Fruit fly (Drosophila melanogaster) whole organism: Measurements from ENCODE around the gene CG8939.

Source experiments
- EcR ChIP-seq, 2 experiments: fragments of >200 bp; optimal IDR thresholded peaks; 2 replicates each; lab custom pipeline; 2017; ENCODE audit warnings: missing biosample characterization in 2 of 2, missing genetic modification characterization in 2 of 2, missing genetic modification reagents in 2 of 2
- pan ChIP-seq: fragments of >200 bp; optimal IDR thresholded peaks from 2 replicates; lab custom pipeline; 2017

dm6 chrX:16005551-16006197, 8.9 kb downstream of the CG8939 start, which contains the start of the genes vap and CG12698:
- TF ChIP-seq pan = no peak
- no peak for TF ChIP-seq EcR (GFP tag; optimal IDR thresholded peaks at IDR 0.05; lab: Kevin White, UChicago)
